Worm (Caenorhabditis elegans): ENCODE data around the gene ceph-41.

ceph-41 gene

ce11 chrIV:8165950-8166349 lies 38.9 kb downstream of the ceph-41 start, which contains the start of gene B0218.7:
Gene B0218.7, minus strand, starts transcription at chrIV:8166050.
- TF ChIP-seq lsy-2 (tag; optimal IDR thresholded peaks at IDR 0.05) (no peak), fkh-10 (GFP tag; optimal IDR thresholded peaks at IDR 0.05) (no peak), daf-8 (GFP tag; IDR thresholded peaks at IDR 0.05) (no peak), Y105C5A.15 (GFP tag; IDR thresholded peaks at IDR 0.05) (no peak), nhr-41 (GFP tag; IDR thresholded peaks at IDR 0.05) (no peak), ZK546.5 (tag; optimal IDR thresholded peaks at IDR 0.05) (no peak), nhr-76 (tag; optimal IDR thresholded peaks at IDR 0.05) (no peak), F37D6.2 (tag; optimal IDR thresholded peaks at IDR 0.05) (no peak), nhr-102 (tag; optimal IDR thresholded peaks at IDR 0.05) (no peak), daf-12 (tag; optimal IDR thresholded peaks at IDR 0.05) (no peak), nhr-48 (tag; optimal IDR thresholded peaks at IDR 0.05) (no peak), mxl-2 (GFP tag; conservative IDR thresholded peaks at IDR 0.05) (no peak), T20F7.1 (GFP tag; optimal IDR thresholded peaks at IDR 0.05) (no peak), aha-1 (tag) (no peak), spr-1 (tag; optimal IDR thresholded peaks at IDR 0.05) (no peak), dmd-8 (GFP tag; IDR thresholded peaks at IDR 0.05) (no peak), ceh-28 (tag; optimal IDR thresholded peaks at IDR 0.05) (no peak), snpc-4 (tag; optimal IDR thresholded peaks at IDR 0.05) (no peak), pha-4 (GFP tag; IDR thresholded peaks at IDR 0.05) (no peak), pha-4 (tag; optimal IDR thresholded peaks at IDR 0.05) (no peak), F26F4.8 (GFP tag; conservative IDR thresholded peaks at IDR 0.05) (no peak)

ce11 chrIV:8168660-8169059 lies 41.7 kb downstream of the ceph-41 start, which contains the start of gene clec-52:
Gene clec-52, minus strand, starts transcription at chrIV:8168760.
- TF ChIP-seq tra-1 (GFP tag; IDR thresholded peaks at IDR 0.05) (no peak), pqm-1 (tag; optimal IDR thresholded peaks at IDR 0.05) (peak; percentile 33), dmd-8 (GFP tag; IDR thresholded peaks at IDR 0.05) (no peak), dve-1 (tag; optimal IDR thresholded peaks at IDR 0.05; ENCODE audit: insufficient read depth) (peak; percentile 9), nhr-28 (tag; optimal IDR thresholded peaks at IDR 0.05) (peak; percentile 2)

ce11 chrIV:8169674-8170073 lies 42.7 kb downstream of the ceph-41 start, which contains the start of gene C07G1.15:
Gene C07G1.15, plus strand, starts transcription at chrIV:8169974.
- no peak for TF ChIP-seq hlh-11 (tag; optimal IDR thresholded peaks at IDR 0.05)
- TF ChIP-seq madf-9 (GFP tag; conservative IDR thresholded peaks at IDR 0.05): no peak
- TF ChIP-seq F26F4.8 (GFP tag; conservative IDR thresholded peaks at IDR 0.05): no peak
- TF ChIP-seq mep-1 (tag; optimal IDR thresholded peaks at IDR 0.05): no peak
- no peak for TF ChIP-seq nhr-42 (GFP tag; IDR thresholded peaks at IDR 0.05)
- TF ChIP-seq Y75B8A.6 (GFP tag; IDR thresholded peaks at IDR 0.05): no peak
- no peak for TF ChIP-seq D1046.2 (GFP tag; IDR thresholded peaks at IDR 0.05)
- no peak for TF ChIP-seq F37D6.2 (tag; optimal IDR thresholded peaks at IDR 0.05)

- no peak for TF ChIP-seq spr-1 (tag; optimal IDR thresholded peaks at IDR 0.05)
- TF ChIP-seq T20F7.1 (GFP tag; optimal IDR thresholded peaks at IDR 0.05): no peak
- no peak for TF ChIP-seq mes-2 (tag; optimal IDR thresholded peaks at IDR 0.05; ENCODE audit: poor library complexity, severe bottlenecking)
- TF ChIP-seq F49E8.2 (tag; optimal IDR thresholded peaks at IDR 0.05; ENCODE audit: borderline replicate concordance): no peak
- no peak for TF ChIP-seq mxl-2 (GFP tag; conservative IDR thresholded peaks at IDR 0.05)
- no peak for TF ChIP-seq daf-16 (GFP tag; optimal IDR thresholded peaks at IDR 0.05)
- TF ChIP-seq daf-16 (tag; optimal IDR thresholded peaks at IDR 0.05): no peak
- no peak for TF ChIP-seq aly-2 (tag; optimal IDR thresholded peaks at IDR 0.05)
- no peak for TF ChIP-seq lir-3 (tag; optimal IDR thresholded peaks at IDR 0.05)
- TF ChIP-seq ceh-20 (GFP tag; IDR thresholded peaks at IDR 0.05): no peak
- peak; percentile 5 for TF ChIP-seq nhr-25 (tag; optimal IDR thresholded peaks at IDR 0.05; ENCODE audit: borderline replicate concordance, insufficient read depth)
- TF ChIP-seq mdl-1 (tag; optimal IDR thresholded peaks at IDR 0.05): peak in 1 of 2 experiments; percentile 48
- TF ChIP-seq nhr-76 (tag; optimal IDR thresholded peaks at IDR 0.05): no peak
- no peak for TF ChIP-seq spr-3 (GFP tag; optimal IDR thresholded peaks at IDR 0.05)
- TF ChIP-seq nhr-6 (tag; optimal IDR thresholded peaks at IDR 0.05): peak; percentile 3
- no peak for TF ChIP-seq ceh-44 (GFP tag; IDR thresholded peaks at IDR 0.05)
- TF ChIP-seq fkh-10 (GFP tag; optimal IDR thresholded peaks at IDR 0.05): no peak
- TF ChIP-seq snpc-4 (tag; optimal IDR thresholded peaks at IDR 0.05): no peak
- peak; percentile 77 for TF ChIP-seq nhr-28 (tag; optimal IDR thresholded peaks at IDR 0.05)
- TF ChIP-seq dve-1 (tag; optimal IDR thresholded peaks at IDR 0.05; ENCODE audit: insufficient read depth): peak; percentile 32
- TF ChIP-seq hmg-1.1 (GFP tag; IDR thresholded peaks at IDR 0.05): 0 out of 2 replicates have a peak, but pooled peaks have one; percentile 7
- peak; percentile 38 for TF ChIP-seq hlh-11 (tag; optimal IDR thresholded peaks at IDR 0.05)
Measured at ce11 chrIV:8170264-8170663, 43.3 kb downstream of the ceph-41 start.
